Worm (Caenorhabditis elegans) whole organism, mixed stage, embryonic: ENCODE results near the gene gpx-5.

ENCODE experiments used
- bed-3 ChIP-seq: fragments of 200-800 bp; sonication (Bioruptor generic); optimal IDR thresholded peaks from 3 replicates; lab custom pipeline; 2018; ENCODE audit warnings: mild to moderate bottlenecking, missing genetic modification characterization, moderate library complexity, missing compliant biosample characterization
- blmp-1 ChIP-seq: fragments of 150-350 bp; optimal IDR thresholded peaks from 2 replicates; lab custom pipeline; 2014; ENCODE audit warnings: missing biosample characterization, missing genetic modification characterization
- ceh-39 ChIP-seq: fragments of 150-350 bp; optimal IDR thresholded peaks from 2 replicates; lab custom pipeline; 2014; ENCODE audit warnings: missing biosample characterization, missing genetic modification characterization
- ces-1 ChIP-seq: fragments of 150-350 bp; optimal IDR thresholded peaks from 2 replicates; lab custom pipeline; 2014; ENCODE audit warnings: missing biosample characterization, missing genetic modification reagents, missing genetic modification characterization
- elt-1 ChIP-seq: sonication (generic microtip); optimal IDR thresholded peaks from 2 replicates; lab custom pipeline; 2017; ENCODE audit warnings: missing genetic modification characterization, mild to moderate bottlenecking, missing compliant biosample characterization, antibody characterized with exemption, moderate library complexity, borderline replicate concordance; ENCODE audit not compliant: insufficient read depth
- lin-13 ChIP-seq: fragments of 150-350 bp; optimal IDR thresholded peaks from 2 replicates; lab custom pipeline; 2014; ENCODE audit warnings: missing biosample characterization, missing genetic modification characterization
- unc-62 ChIP-seq: fragments of 150-350 bp; optimal IDR thresholded peaks from 2 replicates; lab custom pipeline; 2014; ENCODE audit warnings: missing biosample characterization, missing genetic modification reagents, missing genetic modification characterization
- ztf-11 ChIP-seq: fragments of 150-350 bp; optimal IDR thresholded peaks from 2 replicates; lab custom pipeline; 2014; ENCODE audit warnings: missing biosample characterization, missing genetic modification characterization

- TF ChIP-seq blmp-1, result no peak
- TF ChIP-seq bed-3 (GFP tag; lab: Kevin White, UChicago), result no peak
- TF ChIP-seq unc-62 (GFP tag; lab: Kevin White, UChicago), result no peak
- TF ChIP-seq ces-1, result no peak
- no peak for TF ChIP-seq lin-13 (tag; lab: Kevin White, UChicago)
- no peak for TF ChIP-seq ztf-11
- no peak for TF ChIP-seq elt-1
- TF ChIP-seq ceh-39 (tag; lab: Kevin White, UChicago), result no peak
Measured at ce11 chrX:9553095-9553494, 31.4 kb upstream of the gpx-5 start.
